Fruit fly (Drosophila melanogaster) whole organism: ENCODE measurements around the gene CIAPIN1.

Experiments used
- CG8478 ChIP-seq: fragments of >200 bp; optimal IDR thresholded peaks from 2 replicates; lab custom pipeline; 2018; ENCODE audit warnings: inconsistent platforms
- Dll ChIP-seq: fragments of >200 bp; optimal IDR thresholded peaks from 2 replicates; lab custom pipeline; 2017
- EcR ChIP-seq, 2 experiments: fragments of >200 bp; optimal IDR thresholded peaks; 2 replicates each; lab custom pipeline; 2017; ENCODE audit warnings: missing biosample characterization in 2 of 2, missing genetic modification characterization in 2 of 2, missing genetic modification reagents in 2 of 2
- pan ChIP-seq: fragments of >200 bp; optimal IDR thresholded peaks from 2 replicates; lab custom pipeline; 2017
- psq ChIP-seq: fragments of >200 bp; optimal IDR thresholded peaks from 2 replicates; lab custom pipeline; 2017
- usp ChIP-seq: fragments of >200 bp; optimal IDR thresholded peaks from 2 replicates; lab custom pipeline; 2017; ENCODE audit warnings: missing biosample characterization, missing genetic modification characterization, mixed read lengths

Gene CIAPIN1

DNA sequence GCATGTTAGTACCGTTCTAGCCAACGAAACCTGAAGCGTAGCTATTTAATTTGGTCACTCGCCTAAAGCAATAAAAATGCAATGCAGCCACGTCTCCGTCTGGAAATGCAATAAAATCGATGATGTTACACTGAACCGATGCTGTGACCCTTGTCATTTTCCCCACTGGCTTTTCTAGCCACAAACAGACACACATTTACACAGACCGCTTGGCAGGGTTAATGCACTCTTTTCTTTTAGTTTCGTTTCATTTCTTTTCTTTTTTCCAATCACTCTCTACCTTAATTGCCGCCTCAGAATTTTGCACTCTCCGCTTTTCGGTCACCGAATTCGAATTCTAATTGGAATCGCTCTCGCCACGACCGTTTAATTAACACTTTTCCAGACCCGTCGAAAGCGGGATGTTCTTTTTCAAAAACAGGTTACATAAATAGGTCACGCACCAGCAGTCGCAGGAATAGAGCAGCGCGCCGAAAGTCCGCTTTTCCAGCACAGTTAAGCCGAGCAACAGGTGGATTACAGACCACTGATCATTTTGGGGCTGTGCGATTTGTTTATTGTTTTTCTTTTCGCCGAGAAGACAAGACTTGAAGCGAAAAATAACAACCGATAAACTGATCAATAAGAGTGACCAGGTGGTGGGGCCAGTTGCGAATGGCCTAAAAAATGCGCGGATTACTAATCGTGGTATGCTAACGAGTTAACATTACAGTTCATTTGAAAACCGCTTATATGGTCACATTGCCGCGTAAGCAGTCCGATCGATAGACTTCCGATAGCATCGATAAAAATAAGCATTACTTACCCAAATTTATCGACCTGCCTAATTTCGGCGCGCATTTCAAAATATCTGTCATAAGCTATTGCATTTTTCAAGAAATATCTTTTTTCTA lies 18.8 kb upstream of the CIAPIN1 start, which contains the start of gene ck:
Gene ck, minus strand, starts transcription at position 638 of the 893 bp plus-strand sequence.
- no peak for TF ChIP-seq Dll (lab: Kevin White, UChicago)
- no peak for TF ChIP-seq psq
- peak in 1 of 2 experiments; percentile 77 for TF ChIP-seq EcR (GFP tag; optimal IDR thresholded peaks at IDR 0.05; lab: Kevin White, UChicago)

DNA sequence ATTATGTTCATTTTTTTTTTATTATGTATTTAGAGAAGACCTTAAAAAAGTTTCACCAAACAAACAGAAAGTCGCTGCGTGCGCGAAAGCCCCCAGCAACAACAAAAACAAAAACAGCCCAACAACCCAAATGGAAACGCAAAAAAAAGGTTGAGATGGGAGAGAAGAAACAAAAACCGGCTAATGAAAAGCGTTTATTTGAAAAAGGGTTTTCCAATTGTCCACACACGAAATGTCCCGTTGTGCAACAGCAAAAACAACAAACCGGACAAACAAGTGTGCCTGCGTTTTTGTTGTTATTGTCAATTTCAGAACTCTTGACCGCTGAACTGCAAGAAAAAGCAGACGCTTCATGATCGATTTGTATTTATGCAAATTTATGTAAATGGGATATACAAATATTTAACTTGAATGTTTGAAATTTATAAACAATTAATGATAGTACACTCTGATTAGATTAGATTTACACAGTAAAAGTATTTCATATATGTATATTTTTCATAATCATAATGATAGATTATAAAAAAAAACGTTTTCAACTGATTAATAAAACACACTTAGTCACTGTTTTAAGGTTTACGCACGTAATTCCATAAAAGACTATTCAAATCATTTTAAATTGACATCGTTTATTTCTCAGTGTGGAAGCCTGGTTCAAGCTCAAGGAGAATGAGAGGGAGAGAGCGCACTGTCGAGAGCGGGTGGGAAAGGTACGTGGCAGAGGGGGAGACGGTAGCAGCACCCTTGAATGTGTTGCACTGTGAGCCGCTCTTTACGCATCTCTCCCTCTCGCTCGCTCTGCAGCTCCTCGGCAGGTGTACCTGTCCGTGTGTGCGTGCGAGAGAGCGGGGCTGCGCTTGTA lies 17.9 kb upstream of the CIAPIN1 start:
- TF ChIP-seq usp (GFP tag; lab: Kevin White, UChicago) (no peak), Dll (lab: Kevin White, UChicago) (no peak), EcR (GFP tag; optimal IDR thresholded peaks at IDR 0.05; lab: Kevin White, UChicago) (no peak), pan (lab: Kevin White, UChicago) (no peak), psq (no peak), CG8478 (lab: Kevin White, UChicago) (no peak)

DNA sequence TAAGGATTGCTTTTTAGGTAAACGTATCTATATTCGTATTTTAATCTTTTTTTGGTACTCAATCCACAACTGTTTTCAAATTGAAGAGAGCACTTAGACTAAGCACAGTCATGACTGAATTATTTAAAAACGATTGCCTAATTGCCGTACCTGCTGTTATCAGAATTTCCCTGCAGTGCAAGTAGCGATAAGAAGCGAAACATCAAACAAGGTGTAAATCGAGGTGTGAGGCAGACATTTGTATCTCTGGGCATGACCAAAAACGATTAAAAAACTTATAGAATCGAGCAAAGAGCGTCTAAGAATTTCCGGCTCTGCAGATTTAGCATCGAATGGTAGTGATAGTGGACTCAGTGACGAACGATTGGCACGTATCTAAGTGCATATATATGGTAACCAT lies 16.4 kb upstream of the CIAPIN1 start:
- TF ChIP-seq EcR (GFP tag; optimal IDR thresholded peaks at IDR 0.05; lab: Kevin White, UChicago): no peak
- TF ChIP-seq usp (GFP tag; lab: Kevin White, UChicago): no peak
- no peak for TF ChIP-seq Dll (lab: Kevin White, UChicago)
- TF ChIP-seq pan (lab: Kevin White, UChicago): no peak
- no peak for TF ChIP-seq CG8478 (lab: Kevin White, UChicago)
- no peak for TF ChIP-seq psq

DNA sequence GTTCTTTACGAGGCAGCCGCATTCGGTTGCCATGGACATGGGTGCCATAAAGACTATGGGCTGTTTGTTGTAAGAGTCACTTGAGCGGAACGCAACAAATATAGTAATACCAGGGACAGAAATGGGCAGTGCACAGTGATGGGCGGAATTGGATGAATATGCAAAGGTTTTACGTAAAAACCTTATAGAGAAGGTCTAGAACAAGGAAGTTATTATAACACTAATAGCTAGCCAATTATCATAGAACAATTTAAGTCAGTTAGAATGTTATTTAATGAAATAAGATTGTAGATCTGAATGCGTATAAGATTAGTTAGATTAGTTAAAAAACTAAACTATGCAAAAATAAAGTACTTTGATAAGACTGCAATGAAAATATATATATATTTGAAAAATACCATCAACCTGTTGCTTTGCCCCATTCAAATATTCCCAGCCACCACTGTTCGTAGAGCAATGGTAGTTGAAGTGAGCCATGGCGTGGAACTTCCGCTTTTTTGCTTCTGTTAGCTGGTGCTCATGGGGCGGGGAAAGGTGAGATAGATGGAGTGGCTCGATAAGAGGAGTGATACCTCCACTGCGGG lies 14.2 kb upstream of the CIAPIN1 start:
- TF ChIP-seq pan (lab: Kevin White, UChicago): no peak
- TF ChIP-seq Dll (lab: Kevin White, UChicago): no peak
- TF ChIP-seq CG8478 (lab: Kevin White, UChicago): no peak
- TF ChIP-seq usp (GFP tag; lab: Kevin White, UChicago): no peak
- TF ChIP-seq EcR (GFP tag; optimal IDR thresholded peaks at IDR 0.05; lab: Kevin White, UChicago): no peak
- no peak for TF ChIP-seq psq

DNA sequence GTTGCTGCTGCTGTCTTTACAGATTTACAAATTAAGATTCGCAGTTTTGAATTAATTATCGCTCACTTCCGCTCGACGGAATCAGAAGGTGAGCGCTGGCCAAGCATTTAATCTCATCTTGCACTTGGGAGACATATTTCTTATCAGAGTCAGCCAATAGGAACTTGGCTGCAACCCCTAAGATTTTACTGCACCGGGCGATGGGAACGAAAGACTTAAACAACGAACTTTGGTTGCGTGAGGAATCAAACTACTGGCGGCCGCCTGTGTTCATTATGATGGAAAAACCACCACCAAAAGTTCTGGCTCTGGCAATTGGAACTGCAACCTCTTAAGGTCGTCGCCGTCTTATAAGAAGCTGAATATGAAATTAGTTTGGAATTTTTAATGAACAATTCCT lies 5.1 kb upstream of the CIAPIN1 start:
- TF ChIP-seq EcR (GFP tag; optimal IDR thresholded peaks at IDR 0.05; lab: Kevin White, UChicago): no peak
- TF ChIP-seq CG8478 (lab: Kevin White, UChicago): no peak
- TF ChIP-seq usp (GFP tag; lab: Kevin White, UChicago): no peak
- no peak for TF ChIP-seq psq
- no peak for TF ChIP-seq pan (lab: Kevin White, UChicago)
- TF ChIP-seq Dll (lab: Kevin White, UChicago): no peak

DNA sequence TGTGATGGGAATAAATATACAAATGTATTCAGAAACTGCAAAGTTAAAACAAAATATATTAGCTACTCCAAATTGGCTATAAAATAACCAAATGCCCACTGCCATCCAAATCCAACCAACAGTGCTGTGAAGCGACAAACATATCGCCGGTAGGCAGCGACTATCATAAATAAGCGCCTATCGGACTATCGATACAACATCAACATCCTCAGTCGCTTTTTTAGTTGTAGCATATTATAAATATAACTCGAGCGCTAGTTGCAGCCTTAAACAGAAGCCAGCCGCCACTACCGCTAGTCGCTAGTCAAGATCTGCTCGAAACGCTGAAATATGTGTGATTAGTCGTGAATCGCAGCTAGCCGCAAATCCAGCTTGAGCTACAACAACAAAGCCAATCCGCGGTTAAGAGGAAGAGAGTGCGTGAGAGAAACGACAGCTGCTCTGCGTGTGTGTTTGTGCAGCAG lies 680 bp upstream of the CIAPIN1 start:
- TF ChIP-seq EcR (GFP tag; optimal IDR thresholded peaks at IDR 0.05; lab: Kevin White, UChicago) (no peak), usp (GFP tag; lab: Kevin White, UChicago) (no peak), pan (lab: Kevin White, UChicago) (no peak), Dll (lab: Kevin White, UChicago) (no peak), psq (no peak), CG8478 (lab: Kevin White, UChicago) (no peak)

DNA sequence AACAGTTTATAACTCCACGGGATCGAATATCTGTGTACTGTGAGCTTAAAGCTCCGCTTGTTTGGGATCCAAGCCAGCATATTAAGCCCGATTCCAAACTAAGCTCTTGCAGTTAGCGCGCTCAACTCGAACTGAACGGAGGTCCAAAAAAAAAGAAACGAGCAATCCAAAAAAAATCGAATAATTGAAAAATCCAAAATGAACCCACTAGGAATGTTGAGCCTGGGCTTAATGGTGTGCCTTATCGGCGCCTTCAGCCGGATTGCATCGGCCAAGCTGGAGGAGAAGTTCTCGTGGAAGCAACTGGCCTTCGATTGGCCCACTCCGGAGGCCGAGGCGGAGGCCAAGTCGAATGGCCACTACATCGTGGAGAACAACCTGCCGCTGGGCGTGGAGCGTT lies 3.3 kb downstream of the CIAPIN1 start, which contains the start of gene yellow-c:
Gene yellow-c, plus strand, starts transcription at position 29 of the 400 bp plus-strand sequence.
- TF ChIP-seq usp (GFP tag; lab: Kevin White, UChicago): no peak
- TF ChIP-seq pan (lab: Kevin White, UChicago): no peak
- TF ChIP-seq EcR (GFP tag; optimal IDR thresholded peaks at IDR 0.05; lab: Kevin White, UChicago): no peak

DNA sequence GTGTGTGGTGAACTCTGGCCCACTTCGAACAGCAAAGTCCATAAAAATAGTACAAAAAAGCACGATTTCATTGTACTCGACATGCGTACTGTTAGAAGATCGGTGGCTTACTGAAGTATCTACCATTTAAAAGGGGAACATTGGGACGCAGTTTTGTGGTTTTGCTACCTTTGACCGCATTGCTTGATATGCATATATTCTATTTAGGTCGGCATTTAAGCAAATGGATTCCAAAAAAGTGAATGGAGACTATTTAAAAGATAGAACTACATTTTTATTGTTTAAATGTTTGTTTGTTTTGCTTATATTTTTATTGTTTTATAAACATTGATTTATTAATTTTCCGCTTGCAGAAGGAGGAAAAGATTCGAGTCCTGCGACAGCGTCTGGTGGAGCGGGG lies 7.0 kb downstream of the CIAPIN1 start, which contains the start of gene CG31832:
Gene CG31832, minus strand, starts transcription at position 101 of the 400 bp plus-strand sequence.
- TF ChIP-seq CG8478 (lab: Kevin White, UChicago) (no peak), usp (GFP tag; lab: Kevin White, UChicago) (no peak), psq (no peak), Dll (lab: Kevin White, UChicago) (no peak), EcR (GFP tag; optimal IDR thresholded peaks at IDR 0.05; lab: Kevin White, UChicago) (no peak)

DNA sequence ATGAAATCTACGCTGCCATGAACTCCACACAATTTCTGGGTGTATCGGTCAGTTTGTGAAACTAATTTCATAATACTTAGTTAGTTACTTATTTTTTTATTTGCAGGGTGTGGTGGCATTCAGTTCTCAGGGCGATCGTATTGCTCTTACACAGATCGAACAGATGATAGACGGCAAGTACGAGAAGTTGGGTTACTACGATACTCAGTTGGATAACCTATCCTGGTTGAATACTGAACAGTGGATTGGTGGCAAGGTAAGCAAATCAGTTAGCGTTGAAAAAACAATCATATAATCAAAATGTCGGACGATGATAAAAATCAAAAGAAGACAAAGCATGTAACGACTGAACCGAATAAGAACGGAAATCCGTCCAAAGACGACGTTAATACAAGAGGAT lies 12.1 kb downstream of the CIAPIN1 start, which contains the start of gene CG33310:
Gene CG33310, plus strand, starts transcription at position 301 of the 400 bp plus-strand sequence.
- TF ChIP-seq pan (lab: Kevin White, UChicago) (no peak), CG8478 (lab: Kevin White, UChicago) (no peak), psq (no peak), EcR (GFP tag; optimal IDR thresholded peaks at IDR 0.05; lab: Kevin White, UChicago) (no peak), Dll (lab: Kevin White, UChicago) (no peak), usp (GFP tag; lab: Kevin White, UChicago) (no peak)

DNA sequence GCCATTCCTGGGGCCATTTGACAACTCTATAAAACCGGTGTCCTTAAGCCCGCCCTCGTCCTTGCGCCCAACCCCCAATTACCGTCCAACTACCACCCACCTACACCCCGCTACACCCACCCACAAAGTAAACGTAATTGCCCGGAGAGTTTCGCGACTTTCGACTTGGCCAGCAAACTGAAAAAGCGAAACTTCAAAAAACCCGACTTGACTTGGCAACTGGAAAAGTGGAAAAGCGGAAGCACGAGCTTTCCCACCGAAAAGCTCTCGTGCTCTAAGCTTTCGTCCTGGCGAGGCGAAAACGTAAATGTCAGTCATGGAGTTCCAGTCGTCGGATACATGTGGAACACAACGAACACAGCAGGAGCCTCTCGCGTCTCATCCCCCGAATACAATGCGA lies 22.6 kb downstream of the CIAPIN1 start, which contains the start of gene GABA-B-R1:
Gene GABA-B-R1, plus strand, starts transcription at position 301 of the 400 bp plus-strand sequence.
- TF ChIP-seq pan (lab: Kevin White, UChicago) (no peak), usp (GFP tag; lab: Kevin White, UChicago) (no peak), Dll (lab: Kevin White, UChicago) (no peak), psq (no peak), CG8478 (lab: Kevin White, UChicago) (no peak), EcR (GFP tag; optimal IDR thresholded peaks at IDR 0.05; lab: Kevin White, UChicago) (no peak)
